Fruit fly (Drosophila melanogaster) whole organism, wandering third instar larva: Measurements from ENCODE around the gene CG17109.

Experiments used
- Abd-B ChIP-seq: fragments of >200 bp; optimal IDR thresholded peaks from 2 replicates; lab custom pipeline; 2017; ENCODE audit warnings: missing biosample characterization, missing genetic modification characterization
- CG9705 ChIP-seq: fragments of 200-800 bp; sonication (Bioruptor generic); optimal IDR thresholded peaks from 2 replicates; lab custom pipeline; 2018; ENCODE audit warnings: missing biosample characterization, mild to moderate bottlenecking, missing genetic modification characterization
- GATAd ChIP-seq: sonication (Bioruptor generic); optimal IDR thresholded peaks from 2 replicates; lab custom pipeline; 2016; ENCODE audit warnings: missing biosample characterization, missing genetic modification characterization
- Hr78 ChIP-seq: fragments of >200 bp; optimal IDR thresholded peaks from 2 replicates; lab custom pipeline; 2017; ENCODE audit warnings: missing biosample characterization, missing genetic modification characterization
- Myc ChIP-seq: fragments of >200 bp; optimal IDR thresholded peaks from 2 replicates; lab custom pipeline; 2017
- Vsx2 ChIP-seq: fragments of 200-300, 225-300 bp; sonication (Bioruptor generic); optimal IDR thresholded peaks from 2 replicates; lab custom pipeline; 2018; ENCODE audit warnings: missing biosample characterization, missing genetic modification characterization; ENCODE audit not compliant: partially characterized antibody
- ey ChIP-seq: fragments of 200-800 bp; sonication (Bioruptor generic); optimal IDR thresholded peaks from 2 replicates; lab custom pipeline; 2016; ENCODE audit warnings: missing biosample characterization, missing genetic modification characterization
- psq ChIP-seq: fragments of 200-800 bp; sonication (Bioruptor generic); optimal IDR thresholded peaks from 3 replicates; lab custom pipeline; 2017; ENCODE audit warnings: missing biosample characterization, mild to moderate bottlenecking, missing genetic modification characterization, moderate library complexity
- sv ChIP-seq: fragments of 200-800 bp; sonication (Bioruptor generic); optimal IDR thresholded peaks from 3 replicates; lab custom pipeline; 2016; ENCODE audit warnings: missing biosample characterization, missing genetic modification characterization

DNA sequence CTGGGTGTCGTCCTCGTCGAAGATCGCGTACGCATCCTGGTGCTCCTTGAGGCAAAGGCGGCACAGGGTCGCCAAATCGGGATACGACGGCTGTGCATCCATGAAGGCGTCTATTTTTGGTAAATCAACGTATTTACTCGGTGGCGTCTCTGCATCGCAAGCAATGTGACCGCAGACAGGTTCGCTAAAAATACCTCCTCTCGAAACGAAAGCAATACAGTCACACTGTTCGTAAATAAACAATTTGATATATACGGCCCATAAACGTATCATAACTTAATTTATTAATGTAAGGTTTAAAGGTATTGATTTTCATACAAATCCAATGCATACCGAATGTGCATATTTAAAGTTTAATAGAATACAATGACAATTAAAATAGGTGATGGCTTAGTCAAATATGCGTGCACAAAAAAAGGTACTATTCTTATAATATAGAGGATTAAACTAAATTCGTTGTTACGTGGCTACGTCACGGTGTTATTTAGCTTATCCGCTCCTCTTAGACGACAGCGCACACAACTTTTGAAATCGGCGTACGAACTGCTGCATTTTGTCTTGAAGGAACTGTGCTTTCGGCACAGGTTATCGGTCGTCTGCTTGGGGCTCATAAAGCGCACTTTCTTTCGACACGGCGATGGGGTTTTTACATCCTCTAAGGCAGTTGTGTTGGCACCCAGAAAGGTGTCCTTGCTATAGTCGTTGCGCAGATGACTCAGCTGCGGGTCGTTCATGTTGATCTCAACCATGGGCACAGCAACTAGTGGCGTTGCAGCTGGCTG lies 30.9 kb downstream of the CG17109 start, which contains the start of gene CG31365:
- TF ChIP-seq sv (GFP tag; lab: Kevin White, UChicago): no peak
- TF ChIP-seq psq (GFP tag; lab: Kevin White, UChicago): no peak
- TF ChIP-seq Abd-B (GFP tag; lab: Kevin White, UChicago): no peak
- TF ChIP-seq Myc (lab: Kevin White, UChicago): no peak
- TF ChIP-seq ey: no peak
- no peak for TF ChIP-seq Vsx2 (GFP tag; lab: Kevin White, UChicago)
- TF ChIP-seq GATAd (GFP tag; lab: Kevin White, UChicago): no peak
- no peak for TF ChIP-seq Hr78
- no peak for TF ChIP-seq CG9705 (GFP tag; lab: Kevin White, UChicago)
